Worm (Caenorhabditis elegans): ENCODE data around the gene age-1.

The age-1 gene

ce11 chrII:11518184-11518583, 8.7 kb downstream of the age-1 start, which contains the start of gene B0334.10:
Gene B0334.10, plus strand, starts transcription at chrII:11518484.
- no peak for TF ChIP-seq hlh-30 (tag; optimal IDR thresholded peaks at IDR 0.05; ENCODE audit: insufficient read depth)
- no peak for TF ChIP-seq nhr-232 (tag; optimal IDR thresholded peaks at IDR 0.05)
- no peak for TF ChIP-seq ceh-19 (GFP tag; optimal IDR thresholded peaks at IDR 0.05)
- TF ChIP-seq ceh-48 (tag; optimal IDR thresholded peaks at IDR 0.05), result no peak
- TF ChIP-seq dmd-4 (tag; optimal IDR thresholded peaks at IDR 0.05; ENCODE audit: borderline replicate concordance), result no peak
- TF ChIP-seq ref-2 (tag; optimal IDR thresholded peaks at IDR 0.05), result no peak
- no peak for TF ChIP-seq ceh-14 (tag; optimal IDR thresholded peaks at IDR 0.05)
- no peak for TF ChIP-seq tbx-7 (tag; optimal IDR thresholded peaks at IDR 0.05)
- no peak for TF ChIP-seq pha-4 (tag; optimal IDR thresholded peaks at IDR 0.05)
- TF ChIP-seq F13H6.1 (tag; optimal IDR thresholded peaks at IDR 0.05), result no peak
- no peak for TF ChIP-seq sdc-2 (tag; optimal IDR thresholded peaks at IDR 0.05)
- TF ChIP-seq madf-2 (tag; optimal IDR thresholded peaks at IDR 0.05), result no peak
- TF ChIP-seq pros-1 (tag; optimal IDR thresholded peaks at IDR 0.05), result no peak
- no peak for TF ChIP-seq fkh-10 (GFP tag; optimal IDR thresholded peaks at IDR 0.05)
- no peak for TF ChIP-seq pax-1 (tag; optimal IDR thresholded peaks at IDR 0.05)
- no peak for TF ChIP-seq che-1 (tag; optimal IDR thresholded peaks at IDR 0.05)
- no peak for TF ChIP-seq ztf-16 (tag; optimal IDR thresholded peaks at IDR 0.05)
- TF ChIP-seq fax-1 (tag; optimal IDR thresholded peaks at IDR 0.05), result no peak

ce11 chrII:11514775-11515174, 12.1 kb downstream of the age-1 start, which contains the start of gene srh-44:
Gene srh-44, plus strand, starts transcription at chrII:11515075.
- TF ChIP-seq dve-1 (tag; optimal IDR thresholded peaks at IDR 0.05), result no peak
- TF ChIP-seq T23F11.4 (GFP tag; optimal IDR thresholded peaks at IDR 0.05), result no peak
- TF ChIP-seq npax-4 (tag; optimal IDR thresholded peaks at IDR 0.05), result no peak
- TF ChIP-seq ets-4 (tag; optimal IDR thresholded peaks at IDR 0.05), result no peak
- no peak for TF ChIP-seq pag-3 (tag; optimal IDR thresholded peaks at IDR 0.05; ENCODE audit: borderline replicate concordance)
- TF ChIP-seq hlh-8 (tag; optimal IDR thresholded peaks at IDR 0.05), result no peak
- no peak for TF ChIP-seq zip-5 (tag; optimal IDR thresholded peaks at IDR 0.05)
- no peak for TF ChIP-seq nhr-232 (tag; optimal IDR thresholded peaks at IDR 0.05)
- no peak for TF ChIP-seq Y22D7AL.16 (tag; optimal IDR thresholded peaks at IDR 0.05)

ce11 chrII:11512921-11513320, 13.9 kb downstream of the age-1 start:
- TF ChIP-seq odd-2 (tag; optimal IDR thresholded peaks at IDR 0.05), result no peak
- no peak for TF ChIP-seq unc-42 (tag; optimal IDR thresholded peaks at IDR 0.05)
- no peak for TF ChIP-seq K02D7.2 (tag; optimal IDR thresholded peaks at IDR 0.05)
- TF ChIP-seq ceh-45 (GFP tag; IDR thresholded peaks at IDR 0.05), result no peak
- no peak for TF ChIP-seq dmd-4 (tag; optimal IDR thresholded peaks at IDR 0.05; ENCODE audit: borderline replicate concordance)
- no peak for TF ChIP-seq ceh-22 (tag; optimal IDR thresholded peaks at IDR 0.05)
- TF ChIP-seq pqm-1 (tag; optimal IDR thresholded peaks at IDR 0.05), result no peak
- TF ChIP-seq zip-5 (tag; optimal IDR thresholded peaks at IDR 0.05), result no peak
- TF ChIP-seq rnt-1 (tag; optimal IDR thresholded peaks at IDR 0.05), result no peak
- no peak for TF ChIP-seq che-1 (tag; optimal IDR thresholded peaks at IDR 0.05)

ce11 chrII:11510373-11510772, 16.5 kb downstream of the age-1 start, which contains the start of gene npr-41:
Gene npr-41, plus strand, starts transcription at chrII:11510673.
- no peak for TF ChIP-seq ceh-30 (tag; optimal IDR thresholded peaks at IDR 0.05)

- TF ChIP-seq rnt-1 (tag; optimal IDR thresholded peaks at IDR 0.05) (no peak), fkh-6 (tag; optimal IDR thresholded peaks at IDR 0.05) (no peak), C38D4.7 (GFP tag; optimal IDR thresholded peaks at IDR 0.05) (no peak), npax-4 (tag; optimal IDR thresholded peaks at IDR 0.05) (no peak), odd-2 (tag; optimal IDR thresholded peaks at IDR 0.05) (no peak), dve-1 (tag; optimal IDR thresholded peaks at IDR 0.05) (peak; percentile 2), nhr-11 (tag; optimal IDR thresholded peaks at IDR 0.05) (no peak)
These were observed 23.1 kb downstream of the age-1 start for ce11 chrII:11503761-11504160.

All from whole organism, late embryonic.